Fruit fly (Drosophila melanogaster): ENCODE results near the gene Or10a.
A peak's percentile ranks its signal among the peaks of the same experiment; 100 is the strongest.

Or10a gene

dm6 chrX:11367783-11368509, 49.3 kb downstream of the Or10a start, which contains the start of the genes hop and Tim8 (continued):
- TF ChIP-seq Bgb (GFP tag; IDR thresholded peaks at IDR 0.05; ENCODE audit: partially characterized antibody) (peak; percentile 90), CG17612 (GFP tag; IDR thresholded peaks at IDR 0.05) (no peak), lilli (GFP tag; optimal IDR thresholded peaks at IDR 0.05) (no peak), trem (tag; optimal IDR thresholded peaks at IDR 0.05) (peak; percentile 32), D19A (tag; optimal IDR thresholded peaks at IDR 0.05) (no peak), CG2712 (tag; optimal IDR thresholded peaks at IDR 0.05) (no peak), Doc3 (GFP tag; IDR thresholded peaks at IDR 0.05; ENCODE audit: partially characterized antibody) (peak; percentile 66; the same call in 2 of the 3 replicates), chinmo (GFP tag; IDR thresholded peaks at IDR 0.05; ENCODE audit: partially characterized antibody) (peak; percentile 95), mld (GFP tag; IDR thresholded peaks at IDR 0.05; ENCODE audit: partially characterized antibody) (peak; percentile 85), unc-4 (GFP tag; IDR thresholded peaks at IDR 0.05; ENCODE audit: partially characterized antibody) (peak; percentile 85), CG5953 (GFP tag; IDR thresholded peaks at IDR 0.05) (no peak), CG6765 (GFP tag; optimal IDR thresholded peaks at IDR 0.05) (no peak), lola (GFP tag; optimal IDR thresholded peaks at IDR 0.05) (peak in 1 of 3 experiments; percentile 5), Hr3 (GFP tag; optimal IDR thresholded peaks at IDR 0.05) (no peak), CG42726 (GFP tag; IDR thresholded peaks at IDR 0.05; ENCODE audit: partially characterized antibody) (peak; percentile 71; the same call in 1 of the 2 replicates), CG7963 (GFP tag; IDR thresholded peaks at IDR 0.05; ENCODE audit: partially characterized antibody) (peak; percentile 93), pfk (GFP tag; optimal IDR thresholded peaks at IDR 0.05) (no peak), CG8089 (GFP tag; optimal IDR thresholded peaks at IDR 0.05) (no peak), amos (GFP tag; IDR thresholded peaks at IDR 0.05; ENCODE audit: partially characterized antibody) (peak; percentile 89), CG12391 (tag; optimal IDR thresholded peaks at IDR 0.05) (peak; percentile 10), knrl (GFP tag; IDR thresholded peaks at IDR 0.05; ENCODE audit: partially characterized antibody) (peak; percentile 91), Pdp1 (GFP tag; optimal IDR thresholded peaks at IDR 0.05) (peak in 1 of 2 experiments; percentile 92), caup (GFP tag; optimal IDR thresholded peaks at IDR 0.05; ENCODE audit: severe bottlenecking) (no peak), inv (GFP tag; IDR thresholded peaks at IDR 0.05; ENCODE audit: partially characterized antibody) (peak; percentile 87), CG30403 (GFP tag; optimal IDR thresholded peaks at IDR 0.05) (no peak), CG30431 (GFP tag; optimal IDR thresholded peaks at IDR 0.05) (no peak), pan (optimal IDR thresholded peaks at IDR 0.05) (no peak), pan (GFP tag; optimal IDR thresholded peaks at IDR 0.05 in 1 of 2, IDR thresholded peaks at IDR 0.05 in 1 of 2) (no peak)
